Worm (Caenorhabditis elegans): ENCODE data around the gene B0281.4.

DNA sequence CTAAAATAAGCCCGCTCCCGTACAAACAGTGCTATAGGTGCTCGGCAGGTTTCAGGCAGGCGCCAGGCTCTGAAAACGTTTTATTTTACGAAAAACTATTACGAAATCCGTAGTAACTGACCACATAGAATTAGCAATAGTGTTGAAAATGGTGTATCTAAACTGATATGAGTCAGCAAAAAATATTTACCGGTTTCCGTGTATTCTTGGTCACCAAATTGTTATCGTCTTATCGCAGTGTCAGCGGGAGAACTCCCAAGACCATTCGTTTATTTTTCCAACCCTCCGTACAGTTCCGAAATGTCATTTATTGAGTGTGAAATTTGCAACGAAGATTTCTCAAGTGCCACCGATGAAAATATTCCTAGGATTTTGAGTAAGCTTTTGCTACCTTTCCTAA lies 33.6 kb upstream of the B0281.4 start, which contains the start of gene F43C11.8:
- TF ChIP-seq madf-5 (GFP tag; IDR thresholded peaks at IDR 0.05) = no peak
- TF ChIP-seq Y48G9A.11 (GFP tag; IDR thresholded peaks at IDR 0.05) = no peak
- no peak for TF ChIP-seq lin-39 (tag; optimal IDR thresholded peaks at IDR 0.05)
- no peak for TF ChIP-seq R02D3.7 (tag; optimal IDR thresholded peaks at IDR 0.05)
- TF ChIP-seq mep-1 (tag; optimal IDR thresholded peaks at IDR 0.05) = no peak
- TF ChIP-seq sdz-12 (GFP tag; optimal IDR thresholded peaks at IDR 0.05) = no peak
- no peak for TF ChIP-seq ztf-11 (tag; optimal IDR thresholded peaks at IDR 0.05)

All from whole organism, L4 larva.